Fruit fly (Drosophila melanogaster) whole organism, wandering third instar larva: Measurements from ENCODE around the gene Nmd3.

Experiments used
- Abd-B ChIP-seq: fragments of >200 bp; optimal IDR thresholded peaks from 2 replicates; lab custom pipeline; 2017; ENCODE audit warnings: missing biosample characterization, missing genetic modification characterization
- CG32264 ChIP-seq: fragments of 200-800 bp; sonication (Bioruptor generic); optimal IDR thresholded peaks from 2 replicates; lab custom pipeline; 2016; ENCODE audit warnings: missing biosample characterization, missing genetic modification characterization
- CG9705 ChIP-seq: fragments of 200-800 bp; sonication (Bioruptor generic); optimal IDR thresholded peaks from 2 replicates; lab custom pipeline; 2018; ENCODE audit warnings: missing biosample characterization, mild to moderate bottlenecking, missing genetic modification characterization
- CrebA ChIP-seq: fragments of 200-800 bp; sonication (Bioruptor generic); optimal IDR thresholded peaks from 2 replicates; lab custom pipeline; 2016; ENCODE audit warnings: missing biosample characterization, mild to moderate bottlenecking, missing genetic modification characterization, borderline replicate concordance
- Dfd ChIP-seq: fragments of >200 bp; optimal IDR thresholded peaks from 2 replicates; lab custom pipeline; 2017; ENCODE audit warnings: missing biosample characterization, missing genetic modification characterization
- Dif ChIP-seq: fragments of 200-275, 200-300 bp; sonication (Bioruptor generic); optimal IDR thresholded peaks from 2 replicates; lab custom pipeline; 2018; ENCODE audit warnings: missing biosample characterization, missing genetic modification characterization; ENCODE audit not compliant: partially characterized antibody
- GATAd ChIP-seq: sonication (Bioruptor generic); optimal IDR thresholded peaks from 2 replicates; lab custom pipeline; 2016; ENCODE audit warnings: missing biosample characterization, missing genetic modification characterization
- HLH106 ChIP-seq: fragments of 200-800 bp; optimal IDR thresholded peaks from 3 replicates; lab custom pipeline; 2019; ENCODE audit warnings: missing biosample characterization, mild to moderate bottlenecking, missing genetic modification characterization, moderate library complexity
- Hnf4 ChIP-seq: fragments of 200-800 bp; sonication (Bioruptor generic); optimal IDR thresholded peaks from 2 replicates; lab custom pipeline; 2016; ENCODE audit warnings: missing biosample characterization, mild to moderate bottlenecking, missing genetic modification characterization
- Hr78 ChIP-seq: fragments of >200 bp; optimal IDR thresholded peaks from 2 replicates; lab custom pipeline; 2017; ENCODE audit warnings: missing biosample characterization, missing genetic modification characterization
- Hr83 ChIP-seq: fragments of 200-300 bp; sonication (Bioruptor generic); optimal IDR thresholded peaks from 2 replicates; lab custom pipeline; 2016; ENCODE audit warnings: missing biosample characterization, mild to moderate bottlenecking, missing genetic modification characterization, moderate library complexity; ENCODE audit not compliant: poor library complexity, severe bottlenecking
- Jra ChIP-seq: sonication (Bioruptor generic); optimal IDR thresholded peaks from 2 replicates; lab custom pipeline; 2016; ENCODE audit warnings: missing biosample characterization, missing genetic modification characterization
- Mio ChIP-seq: sonication (Bioruptor generic); optimal IDR thresholded peaks from 2 replicates; lab custom pipeline; 2016; ENCODE audit warnings: missing biosample characterization, missing genetic modification characterization
- Myc ChIP-seq: fragments of >200 bp; optimal IDR thresholded peaks from 2 replicates; lab custom pipeline; 2017
- N ChIP-seq: fragments of >200 bp; optimal IDR thresholded peaks from 2 replicates; lab custom pipeline; 2018; ENCODE audit warnings: missing biosample characterization, missing external identifiers, missing genetic modification characterization
- OdsH ChIP-seq: fragments of 200-800 bp; sonication (Bioruptor generic); optimal IDR thresholded peaks from 2 replicates; lab custom pipeline; 2016; ENCODE audit warnings: missing biosample characterization, mild to moderate bottlenecking, missing genetic modification characterization
- Rel ChIP-seq, 2 experiments: fragments of 200-800 bp; sonication (Bioruptor generic) in 1 of 2; optimal IDR thresholded peaks; 2 replicates in 1 of 2; 3 replicates in 1 of 2; lab custom pipeline; 2016 to 2019; ENCODE audit warnings: mild to moderate bottlenecking in 2 of 2, missing biosample characterization in 2 of 2, missing genetic modification characterization in 2 of 2, moderate library complexity in 1 of 2
- Sp1 ChIP-seq: fragments of 200-800 bp; sonication (Bioruptor generic); optimal IDR thresholded peaks from 3 replicates; lab custom pipeline; 2019; ENCODE audit warnings: missing biosample characterization, mild to moderate bottlenecking, missing genetic modification characterization, moderate library complexity
- Vsx2 ChIP-seq: fragments of 200-300, 225-300 bp; sonication (Bioruptor generic); optimal IDR thresholded peaks from 2 replicates; lab custom pipeline; 2018; ENCODE audit warnings: missing biosample characterization, missing genetic modification characterization; ENCODE audit not compliant: partially characterized antibody
- br ChIP-seq: fragments of 200-800 bp; sonication (Bioruptor generic); optimal IDR thresholded peaks from 2 replicates; lab custom pipeline; 2016; ENCODE audit warnings: missing biosample characterization, missing genetic modification characterization
- brk ChIP-seq: fragments of 200-800 bp; sonication (Bioruptor generic); optimal IDR thresholded peaks from 2 replicates; lab custom pipeline; 2016; ENCODE audit warnings: missing biosample characterization, mild to moderate bottlenecking, missing genetic modification characterization
- dl ChIP-seq, 2 experiments: fragments of 175-275, 200-275 bp in 1 of 2; fragments of 200-275 bp in 1 of 2; sonication (Bioruptor generic); optimal IDR thresholded peaks; lab custom pipeline; 2018; ENCODE audit warnings: mild to moderate bottlenecking in 2 of 2, missing biosample characterization in 2 of 2, missing genetic modification characterization in 2 of 2, moderate library complexity in 2 of 2; ENCODE audit not compliant: partially characterized antibody in 2 of 2, insufficient read depth in 1 of 2
- dmrt93B ChIP-seq: fragments of 200-800 bp; sonication (Bioruptor generic); optimal IDR thresholded peaks from 2 replicates; lab custom pipeline; 2018; ENCODE audit warnings: missing biosample characterization, mild to moderate bottlenecking, missing genetic modification characterization
- dsf ChIP-seq: sonication (Bioruptor generic); optimal IDR thresholded peaks from 2 replicates; lab custom pipeline; 2016; ENCODE audit warnings: missing biosample characterization, missing genetic modification characterization, borderline replicate concordance
- ey ChIP-seq: fragments of 200-800 bp; sonication (Bioruptor generic); optimal IDR thresholded peaks from 2 replicates; lab custom pipeline; 2016; ENCODE audit warnings: missing biosample characterization, missing genetic modification characterization
- foxo ChIP-seq, 2 experiments: fragments of 200-800 bp; sonication (Bioruptor generic); optimal IDR thresholded peaks; 2 replicates in 1 of 2; 3 replicates in 1 of 2; lab custom pipeline; 2016 to 2017; ENCODE audit warnings: missing biosample characterization in 2 of 2, missing genetic modification characterization in 2 of 2
- fru ChIP-seq: fragments of 200-800 bp; sonication (Bioruptor generic); optimal IDR thresholded peaks from 3 replicates; lab custom pipeline; 2016; ENCODE audit warnings: missing biosample characterization, mild to moderate bottlenecking, missing genetic modification characterization
- h ChIP-seq: fragments of 200-800 bp; sonication (Bioruptor generic); optimal IDR thresholded peaks from 3 replicates; lab custom pipeline; 2016; ENCODE audit warnings: missing biosample characterization, mild to moderate bottlenecking, missing genetic modification characterization
- jim ChIP-seq: fragments of 175-275, 200-325 bp; sonication (Bioruptor generic); optimal IDR thresholded peaks from 2 replicates; lab custom pipeline; 2016; ENCODE audit warnings: missing biosample characterization, mild to moderate bottlenecking, missing genetic modification characterization
- lola ChIP-seq: fragments of >200 bp; optimal IDR thresholded peaks from 2 replicates; lab custom pipeline; 2017; ENCODE audit warnings: missing biosample characterization, missing genetic modification characterization
- pan ChIP-seq: fragments of >200 bp; optimal IDR thresholded peaks from 2 replicates; lab custom pipeline; 2017
- psq ChIP-seq: fragments of 200-800 bp; sonication (Bioruptor generic); optimal IDR thresholded peaks from 3 replicates; lab custom pipeline; 2017; ENCODE audit warnings: missing biosample characterization, mild to moderate bottlenecking, missing genetic modification characterization, moderate library complexity
- rgr ChIP-seq: fragments of 200-800 bp; sonication (Bioruptor generic); optimal IDR thresholded peaks from 3 replicates; lab custom pipeline; 2016; ENCODE audit warnings: missing biosample characterization, mild to moderate bottlenecking, missing genetic modification characterization
- sage ChIP-seq: fragments of 200-800 bp; sonication (Bioruptor generic); optimal IDR thresholded peaks from 2 replicates; lab custom pipeline; 2016; ENCODE audit warnings: missing biosample characterization, mild to moderate bottlenecking, missing genetic modification characterization
- tai ChIP-seq: sonication (Bioruptor generic); optimal IDR thresholded peaks from 2 replicates; lab custom pipeline; 2016; ENCODE audit warnings: missing biosample characterization, missing genetic modification characterization
- usp ChIP-seq: fragments of >200 bp; optimal IDR thresholded peaks from 2 replicates; lab custom pipeline; 2017; ENCODE audit warnings: missing biosample characterization, missing genetic modification characterization
- woc ChIP-seq: sonication (Bioruptor generic); optimal IDR thresholded peaks from 2 replicates; lab custom pipeline; 2016; ENCODE audit warnings: missing biosample characterization, mild to moderate bottlenecking, missing genetic modification characterization

Gene Nmd3

dm6 chrX:2163358-2163757 lies 21.1 kb downstream of the Nmd3 start:
- TF ChIP-seq rgr (GFP tag; lab: Kevin White, UChicago), result no peak
- no peak for TF ChIP-seq lola (GFP tag; lab: Kevin White, UChicago)
- TF ChIP-seq Hr78 (GFP tag; lab: Kevin White, UChicago), result no peak
- TF ChIP-seq CrebA (GFP tag; lab: Kevin White, UChicago), result no peak
- TF ChIP-seq Rel (GFP tag; optimal IDR thresholded peaks at IDR 0.05; lab: Kevin White, UChicago), result no peak
- TF ChIP-seq Rel (tag; optimal IDR thresholded peaks at IDR 0.05; lab: Kevin White, UChicago), result no peak
- no peak for TF ChIP-seq ey (GFP tag; lab: Kevin White, UChicago)
- no peak for TF ChIP-seq pan (lab: Kevin White, UChicago)
- TF ChIP-seq Myc (lab: Kevin White, UChicago), result no peak
- no peak for TF ChIP-seq dl (GFP tag; optimal IDR thresholded peaks at IDR 0.05; lab: Kevin White, UChicago; ENCODE audit: insufficient read depth in 1 of 2, partially characterized antibody in 2 of 2)
- no peak for TF ChIP-seq Dfd
- TF ChIP-seq Dif, result no peak
- TF ChIP-seq Mio (GFP tag; lab: Kevin White, UChicago), result no peak
- TF ChIP-seq, all 38 proteins: peak for 0

- TF ChIP-seq CrebA (GFP tag; lab: Kevin White, UChicago), result no peak
- no peak for TF ChIP-seq Rel (GFP tag; optimal IDR thresholded peaks at IDR 0.05; lab: Kevin White, UChicago)
- peak; percentile 92 for TF ChIP-seq Rel (tag; optimal IDR thresholded peaks at IDR 0.05; lab: Kevin White, UChicago)
These were observed 22.1 kb downstream of the Nmd3 start, which contains the start of the genes Cyp4d1 and CG3630 for dm6 chrX:2162130-2162907. Gene Cyp4d1, minus strand, starts transcription at chrX:2162180. Gene CG3630, plus strand, starts transcription at chrX:2162196.

dm6 chrX:2161020-2161419 lies 23.4 kb downstream of the Nmd3 start:
- TF ChIP-seq woc (GFP tag; lab: Kevin White, UChicago), result no peak
- TF ChIP-seq rgr (GFP tag; lab: Kevin White, UChicago), result no peak
- TF ChIP-seq Hr78 (GFP tag; lab: Kevin White, UChicago), result no peak
- no peak for TF ChIP-seq dmrt93B (GFP tag; lab: Kevin White, UChicago)
- TF ChIP-seq jim (GFP tag; lab: Kevin White, UChicago), result no peak
- no peak for TF ChIP-seq dsf (GFP tag; lab: Kevin White, UChicago)
- no peak for TF ChIP-seq GATAd (GFP tag; lab: Kevin White, UChicago)
- TF ChIP-seq Hr83, result no peak
- no peak for TF ChIP-seq br (GFP tag; lab: Kevin White, UChicago)
- no peak for TF ChIP-seq CG9705 (GFP tag; lab: Kevin White, UChicago)
- TF ChIP-seq fru (GFP tag; lab: Kevin White, UChicago), result no peak
- TF ChIP-seq CG32264 (GFP tag; lab: Kevin White, UChicago), result no peak
- no peak for TF ChIP-seq N (GFP tag; lab: Kevin White, UChicago)
- TF ChIP-seq HLH106, result no peak
- no peak for TF ChIP-seq brk (GFP tag; lab: Kevin White, UChicago)
- TF ChIP-seq psq (GFP tag; lab: Kevin White, UChicago), result no peak
- no peak for TF ChIP-seq pan (lab: Kevin White, UChicago)
- no peak for TF ChIP-seq sage (GFP tag; lab: Kevin White, UChicago)
- TF ChIP-seq h, result no peak
- TF ChIP-seq tai (GFP tag; lab: Kevin White, UChicago), result no peak

- TF ChIP-seq N (GFP tag; lab: Kevin White, UChicago) (no peak), GATAd (GFP tag; lab: Kevin White, UChicago) (no peak), Rel (GFP tag; optimal IDR thresholded peaks at IDR 0.05; lab: Kevin White, UChicago) (no peak), Rel (tag; optimal IDR thresholded peaks at IDR 0.05; lab: Kevin White, UChicago) (peak; percentile 6), pan (lab: Kevin White, UChicago) (no peak), Jra (GFP tag; lab: Kevin White, UChicago) (peak; percentile 75), h (peak; percentile 27), Myc (lab: Kevin White, UChicago) (no peak), psq (GFP tag; lab: Kevin White, UChicago) (peak; percentile 7), tai (GFP tag; lab: Kevin White, UChicago) (no peak), ey (GFP tag; lab: Kevin White, UChicago) (no peak), usp (no peak), OdsH (GFP tag; lab: Kevin White, UChicago) (no peak), br (GFP tag; lab: Kevin White, UChicago) (no peak), rgr (GFP tag; lab: Kevin White, UChicago) (peak; percentile 37), Sp1 (GFP tag; lab: Kevin White, UChicago) (no peak), Mio (GFP tag; lab: Kevin White, UChicago) (no peak), lola (GFP tag; lab: Kevin White, UChicago) (no peak), dl (GFP tag; optimal IDR thresholded peaks at IDR 0.05; lab: Kevin White, UChicago; ENCODE audit: insufficient read depth in 1 of 2, partially characterized antibody in 2 of 2) (no peak), sage (GFP tag; lab: Kevin White, UChicago) (no peak), jim (GFP tag; lab: Kevin White, UChicago) (no peak), Hr78 (GFP tag; lab: Kevin White, UChicago) (no peak), Abd-B (GFP tag; lab: Kevin White, UChicago) (no peak), foxo (GFP tag; optimal IDR thresholded peaks at IDR 0.05; lab: Kevin White, UChicago) (peak in 1 of 2 experiments; percentile 39), HLH106 (no peak), CrebA (GFP tag; lab: Kevin White, UChicago) (no peak), Dfd (no peak), Vsx2 (no peak), Hr83 (peak; percentile 82), dsf (GFP tag; lab: Kevin White, UChicago) (no peak), woc (GFP tag; lab: Kevin White, UChicago) (no peak), Hnf4 (GFP tag; lab: Kevin White, UChicago) (no peak)
These were observed 25.8 kb downstream of the Nmd3 start, which contains the start of gene wapl for dm6 chrX:2158668-2159163. Gene wapl, minus strand, starts transcription at chrX:2158983.
